Fruit fly (Drosophila melanogaster) whole organism, pupa: ENCODE measurements around the gene Lip3.

ENCODE experiments used
- CG10348 ChIP-seq: fragments of 200-800 bp; sonication (Bioruptor generic); IDR thresholded peaks from 2 replicates; pipeline ENCODE4 v1.3.6; 2022; ENCODE audit warnings: missing biosample characterization, missing genetic modification characterization
- CG13204 ChIP-seq: fragments of 200-800 bp; sonication (Bioruptor generic); optimal IDR thresholded peaks from 2 replicates; lab custom pipeline; 2018; ENCODE audit warnings: missing biosample characterization, mild to moderate bottlenecking, missing genetic modification characterization, moderate library complexity
- CG14655 ChIP-seq: fragments of 200-800 bp; sonication (Bioruptor generic); optimal IDR thresholded peaks from 3 replicates; lab custom pipeline; 2017; ENCODE audit warnings: mild to moderate bottlenecking, missing biosample characterization, missing genetic modification reagents, missing genetic modification characterization
- CG15710 ChIP-seq: fragments of 200-800 bp; sonication (Bioruptor generic); optimal IDR thresholded peaks from 2 replicates; lab custom pipeline; 2018; ENCODE audit warnings: missing biosample characterization, mild to moderate bottlenecking, missing genetic modification characterization, moderate library complexity
- CG17806 ChIP-seq: fragments of 200-800 bp; sonication (Bioruptor generic); optimal IDR thresholded peaks from 2 replicates; lab custom pipeline; 2018; ENCODE audit warnings: missing biosample characterization, mild to moderate bottlenecking, missing genetic modification characterization, moderate library complexity
- CG32121 ChIP-seq: fragments of 200-800 bp; sonication (Bioruptor generic); IDR thresholded peaks from 2 replicates; pipeline ENCODE4 v1.3.6; 2022; ENCODE audit warnings: missing biosample characterization, missing genetic modification characterization
- CG34367 ChIP-seq: fragments of 200-800 bp; sonication (Bioruptor generic); optimal IDR thresholded peaks from 2 replicates; lab custom pipeline; 2018; ENCODE audit warnings: missing biosample characterization, mild to moderate bottlenecking, missing genetic modification characterization
- CG4496 ChIP-seq: fragments of 200-800 bp; sonication (Bioruptor generic); IDR thresholded peaks from 3 replicates; pipeline ENCODE4 v1.3.6; 2022; ENCODE audit warnings: missing biosample characterization, missing genetic modification characterization
- Snoo ChIP-seq: fragments of 200-800 bp; sonication (Bioruptor generic); optimal IDR thresholded peaks from 3 replicates; lab custom pipeline; 2017; ENCODE audit warnings: missing biosample characterization, mild to moderate bottlenecking, missing genetic modification characterization, inconsistent platforms

DNA sequence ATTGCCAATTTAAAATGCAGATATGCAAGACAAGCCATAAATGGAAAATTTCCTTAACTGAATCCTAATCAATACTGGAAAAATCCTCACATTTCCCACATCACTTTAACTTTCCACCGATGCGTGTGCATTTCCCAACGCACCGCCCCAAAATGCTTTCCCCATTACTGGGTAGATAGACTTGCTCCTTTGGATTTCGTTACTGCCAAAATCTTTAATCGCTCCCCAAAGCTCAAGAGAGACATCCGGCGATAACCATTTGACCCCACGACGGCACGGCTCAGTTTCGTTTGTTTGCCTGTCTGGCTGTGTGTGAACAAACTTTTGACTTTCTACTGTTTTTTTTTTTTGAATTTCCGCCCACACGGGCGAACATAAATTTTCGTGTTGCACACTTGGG is 18.8 kb upstream of the Lip3 start:
- TF ChIP-seq Snoo (tag; lab: Kevin White, UChicago): no peak
- no peak for TF ChIP-seq CG14655 (GFP tag; lab: Kevin White, UChicago)
- TF ChIP-seq CG34367 (tag; lab: Kevin White, UChicago): no peak
- no peak for TF ChIP-seq CG10348 (GFP tag; lab: Robert Waterston, UW)
- TF ChIP-seq CG17806 (tag; lab: Kevin White, UChicago): no peak
- no peak for TF ChIP-seq CG4496 (GFP tag; lab: Robert Waterston, UW)
- no peak for TF ChIP-seq CG13204 (GFP tag; lab: Kevin White, UChicago)
- no peak for TF ChIP-seq CG32121 (GFP tag; lab: Robert Waterston, UW)
- TF ChIP-seq CG15710 (tag; lab: Kevin White, UChicago): no peak
